Worm (Caenorhabditis elegans) whole organism, L3 larva: ENCODE data around the gene F37C4.6.

Source experiments
- daf-12 ChIP-seq: fragments of 150-350 bp; optimal IDR thresholded peaks from 2 replicates; lab custom pipeline; 2014; ENCODE audit warnings: missing biosample characterization, missing genetic modification reagents, missing genetic modification characterization
- nfya-1 ChIP-seq: sonication (generic microtip); optimal IDR thresholded peaks from 2 replicates; lab custom pipeline; 2017; ENCODE audit warnings: missing genetic modification characterization, mild to moderate bottlenecking, missing compliant biosample characterization, antibody characterized with exemption, moderate library complexity; ENCODE audit not compliant: insufficient read depth
- unc-62 ChIP-seq: fragments of 150-350 bp; sonication (generic microtip); optimal IDR thresholded peaks from 4 replicates; lab custom pipeline; 2014; ENCODE audit warnings: missing biosample characterization, missing genetic modification reagents, missing genetic modification characterization

ce11 chrIV:3894004-3894480 lies 15.9 kb upstream of the F37C4.6 start, which contains the start of gene F56D6.8:
- TF ChIP-seq nfya-1 (tag; lab: Kevin White, UChicago) = no peak
- no peak for TF ChIP-seq unc-62 (GFP tag; lab: Kevin White, UChicago)
- TF ChIP-seq daf-12 = no peak
